Worm (Caenorhabditis elegans) whole organism, late embryonic: ENCODE data around the gene T13C5.6.

Experiments
- C38D4.7 ChIP-seq: fragments of 200-800 bp; sonication (Bioruptor generic); optimal IDR thresholded peaks from 2 replicates; lab custom pipeline; 2018; ENCODE audit warnings: mild to moderate bottlenecking, missing genetic modification characterization, moderate library complexity, missing compliant biosample characterization
- F13H6.1 ChIP-seq: sonication (generic microtip); optimal IDR thresholded peaks from 2 replicates; lab custom pipeline; 2016; ENCODE audit warnings: missing genetic modification characterization, missing compliant biosample characterization
- K02D7.2 ChIP-seq: sonication (generic microtip); optimal IDR thresholded peaks from 2 replicates; lab custom pipeline; 2017; ENCODE audit warnings: mild to moderate bottlenecking, missing genetic modification characterization, missing compliant biosample characterization
- T23F11.4 ChIP-seq: fragments of 200-800 bp; sonication (Bioruptor generic); optimal IDR thresholded peaks from 2 replicates; lab custom pipeline; 2018; ENCODE audit warnings: mild to moderate bottlenecking, missing genetic modification characterization, missing compliant biosample characterization
- ahr-1 ChIP-seq: sonication (generic microtip); optimal IDR thresholded peaks from 2 replicates; lab custom pipeline; 2016; ENCODE audit warnings: missing genetic modification characterization, missing compliant biosample characterization
- ama-1 ChIP-seq: fragments of 150-350 bp; optimal IDR thresholded peaks from 2 replicates; lab custom pipeline; 2014
- ceh-18 ChIP-seq: sonication (generic microtip); optimal IDR thresholded peaks from 2 replicates; lab custom pipeline; 2016; ENCODE audit warnings: missing genetic modification characterization, missing compliant biosample characterization
- ceh-19 ChIP-seq: fragments of 200-800 bp; sonication (Bioruptor generic); optimal IDR thresholded peaks from 2 replicates; lab custom pipeline; 2018; ENCODE audit warnings: mild to moderate bottlenecking, missing genetic modification characterization, missing compliant biosample characterization
- ceh-2 ChIP-seq: sonication (generic microtip); optimal IDR thresholded peaks from 2 replicates; lab custom pipeline; 2016; ENCODE audit warnings: missing genotype, missing genetic modification characterization, missing compliant biosample characterization
- ceh-22 ChIP-seq: sonication (generic microtip); optimal IDR thresholded peaks from 2 replicates; lab custom pipeline; 2017; ENCODE audit warnings: missing biosample characterization, missing genetic modification characterization
- ceh-24 ChIP-seq: sonication (generic microtip); optimal IDR thresholded peaks from 2 replicates; lab custom pipeline; 2016; ENCODE audit warnings: mild to moderate bottlenecking, missing genetic modification characterization, missing compliant biosample characterization
- ceh-31 ChIP-seq: sonication (generic microtip); optimal IDR thresholded peaks from 2 replicates; lab custom pipeline; 2016; ENCODE audit warnings: missing genetic modification characterization, missing compliant biosample characterization
- ceh-34 ChIP-seq: sonication (generic microtip); optimal IDR thresholded peaks from 2 replicates; lab custom pipeline; 2016; ENCODE audit warnings: mild to moderate bottlenecking, missing genetic modification characterization, missing compliant biosample characterization
- ceh-45 ChIP-seq: fragments of 200-800 bp; sonication (Bioruptor generic); IDR thresholded peaks from 2 replicates; pipeline ENCODE4 v1.3.6; 2022; ENCODE audit warnings: missing genetic modification reagents, missing genetic modification characterization, missing compliant biosample characterization
- ceh-48 ChIP-seq: sonication (generic microtip); optimal IDR thresholded peaks from 2 replicates; lab custom pipeline; 2016; ENCODE audit warnings: missing genetic modification characterization, inconsistent platforms, missing compliant biosample characterization
- ceh-6 ChIP-seq: fragments of 200-800 bp; sonication (Bioruptor generic); optimal IDR thresholded peaks from 2 replicates; lab custom pipeline; 2018; ENCODE audit warnings: mild to moderate bottlenecking, missing genetic modification characterization, missing compliant biosample characterization
- che-1 ChIP-seq: sonication (generic microtip); optimal IDR thresholded peaks from 2 replicates; lab custom pipeline; 2016; ENCODE audit warnings: mild to moderate bottlenecking, missing genetic modification characterization, missing compliant biosample characterization
- elt-2 ChIP-seq: sonication (generic microtip); optimal IDR thresholded peaks from 2 replicates; lab custom pipeline; 2016; ENCODE audit warnings: missing genetic modification reagents, missing genetic modification characterization, missing compliant biosample characterization
- elt-4 ChIP-seq: sonication (generic microtip); optimal IDR thresholded peaks from 2 replicates; lab custom pipeline; 2016; ENCODE audit warnings: missing genetic modification characterization, missing compliant biosample characterization
- gmeb-2 ChIP-seq: sonication (generic microtip); optimal IDR thresholded peaks from 2 replicates; lab custom pipeline; 2016; ENCODE audit warnings: missing genetic modification characterization, inconsistent platforms, missing compliant biosample characterization
- hlh-13 ChIP-seq: fragments of 200-800 bp; sonication (Bioruptor generic); optimal IDR thresholded peaks from 2 replicates; lab custom pipeline; 2018; ENCODE audit warnings: mild to moderate bottlenecking, missing genetic modification characterization, missing compliant biosample characterization
- hlh-15 ChIP-seq: sonication (generic microtip); optimal IDR thresholded peaks from 2 replicates; lab custom pipeline; 2016; ENCODE audit warnings: missing genetic modification characterization, missing compliant biosample characterization
- hlh-30 ChIP-seq: sonication (generic microtip); optimal IDR thresholded peaks from 2 replicates; lab custom pipeline; 2017; ENCODE audit warnings: antibody characterized with exemption, missing genetic modification characterization, missing compliant biosample characterization; ENCODE audit not compliant: insufficient read depth
- hlh-6 ChIP-seq: sonication (generic microtip); optimal IDR thresholded peaks from 2 replicates; lab custom pipeline; 2016; ENCODE audit warnings: missing genotype, missing genetic modification characterization, missing compliant biosample characterization
- nfya-1 ChIP-seq: sonication (generic microtip); optimal IDR thresholded peaks from 2 replicates; lab custom pipeline; 2017; ENCODE audit warnings: missing genetic modification characterization, mild to moderate bottlenecking, missing compliant biosample characterization, antibody characterized with exemption, moderate library complexity
- nhr-11 ChIP-seq: fragments of 150-350 bp; optimal IDR thresholded peaks from 2 replicates; lab custom pipeline; 2014; ENCODE audit warnings: missing biosample characterization, missing genetic modification characterization
- nhr-232 ChIP-seq: sonication (generic microtip); optimal IDR thresholded peaks from 2 replicates; lab custom pipeline; 2016; ENCODE audit warnings: missing genetic modification characterization, missing compliant biosample characterization
- npax-4 ChIP-seq: sonication (generic microtip); optimal IDR thresholded peaks from 2 replicates; lab custom pipeline; 2016; ENCODE audit warnings: missing genetic modification characterization, missing compliant biosample characterization
- pag-3 ChIP-seq: sonication (generic microtip); optimal IDR thresholded peaks from 2 replicates; lab custom pipeline; 2016; ENCODE audit warnings: missing compliant biosample characterization, missing genetic modification characterization, borderline replicate concordance
- pha-2 ChIP-seq: sonication (generic microtip); optimal IDR thresholded peaks from 2 replicates; lab custom pipeline; 2017; ENCODE audit warnings: mild to moderate bottlenecking, missing genetic modification characterization, missing compliant biosample characterization
- pha-4 ChIP-seq: fragments of 150-350 bp; optimal IDR thresholded peaks from 2 replicates; lab custom pipeline; 2018; ENCODE audit warnings: missing biosample characterization, missing genetic modification reagents, missing genetic modification characterization
- pros-1 ChIP-seq: fragments of 150-350 bp; optimal IDR thresholded peaks from 2 replicates; lab custom pipeline; 2014; ENCODE audit warnings: missing biosample characterization, missing genetic modification reagents, missing genetic modification characterization
- ref-2 ChIP-seq: sonication (generic microtip); optimal IDR thresholded peaks from 2 replicates; lab custom pipeline; 2016; ENCODE audit warnings: missing genetic modification characterization, missing compliant biosample characterization
- sdc-2 ChIP-seq: sonication (generic microtip); optimal IDR thresholded peaks from 2 replicates; lab custom pipeline; 2016; ENCODE audit warnings: missing genotype, missing genetic modification characterization, missing compliant biosample characterization
- sox-4 ChIP-seq: sonication (generic microtip); optimal IDR thresholded peaks from 2 replicates; lab custom pipeline; 2017; ENCODE audit warnings: mild to moderate bottlenecking, missing genetic modification characterization, inconsistent platforms, missing compliant biosample characterization
- syd-9 ChIP-seq: sonication (generic microtip); optimal IDR thresholded peaks from 2 replicates; lab custom pipeline; 2016; ENCODE audit warnings: mild to moderate bottlenecking, missing genetic modification characterization, moderate library complexity, missing compliant biosample characterization
- tbx-2 ChIP-seq: sonication (generic microtip); optimal IDR thresholded peaks from 2 replicates; lab custom pipeline; 2016; ENCODE audit warnings: missing genetic modification characterization, missing compliant biosample characterization
- tbx-7 ChIP-seq: sonication (generic microtip); optimal IDR thresholded peaks from 2 replicates; lab custom pipeline; 2016; ENCODE audit warnings: missing genotype, missing genetic modification characterization, missing compliant biosample characterization
- ttx-3 ChIP-seq: sonication (generic microtip); optimal IDR thresholded peaks from 2 replicates; lab custom pipeline; 2016; ENCODE audit warnings: missing genetic modification reagents, missing genetic modification characterization, missing compliant biosample characterization
- unc-3 ChIP-seq, 2 experiments: fragments of 200-800 bp in 1 of 2; sonication (Bioruptor generic) in 1 of 2; sonication (generic microtip) in 1 of 2; conservative IDR thresholded peaks in 1 of 2; optimal IDR thresholded peaks in 1 of 2; 2 replicates each; pipeline versions ENCODE4 v1.3.6 to Lab custom; 2016 to 2022; ENCODE audit warnings: missing compliant biosample characterization in 2 of 2, missing genetic modification characterization in 2 of 2, missing genetic modification reagents in 1 of 2
- unc-42 ChIP-seq: sonication (generic microtip); optimal IDR thresholded peaks from 2 replicates; lab custom pipeline; 2016; ENCODE audit warnings: missing genotype, missing genetic modification characterization, missing compliant biosample characterization
- unc-55 ChIP-seq: sonication (generic microtip); optimal IDR thresholded peaks from 2 replicates; lab custom pipeline; 2017; ENCODE audit warnings: missing biosample characterization, missing genetic modification reagents, missing genetic modification characterization
- unc-86 ChIP-seq: sonication (generic microtip); optimal IDR thresholded peaks from 2 replicates; lab custom pipeline; 2016; ENCODE audit warnings: missing genetic modification characterization, missing compliant biosample characterization

T13C5.6 gene

DNA sequence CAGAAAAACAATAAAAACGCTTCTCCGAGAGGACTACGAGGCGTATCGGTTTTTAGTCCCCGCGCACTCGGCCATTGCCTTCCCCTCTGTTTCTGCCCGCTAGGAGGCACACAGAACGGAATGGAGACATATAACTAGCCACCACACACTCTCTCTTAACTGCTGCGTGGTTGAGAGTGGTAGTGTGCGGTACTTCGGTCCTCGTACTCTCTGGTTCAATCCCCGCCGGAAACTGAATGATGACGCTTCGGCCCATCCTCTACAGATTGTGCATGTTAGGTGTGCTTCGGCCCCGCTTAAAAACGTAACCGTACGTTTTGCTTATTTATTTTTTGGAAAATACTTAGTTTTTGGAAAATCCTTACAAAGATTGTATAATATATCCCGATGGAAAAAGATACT, at the start of gene T13C5.6 (continued):
- TF ChIP-seq unc-86 (tag; lab: Kevin White, UChicago): peak; percentile 97
- TF ChIP-seq pha-2 (tag; lab: Kevin White, UChicago): peak; percentile 95
- TF ChIP-seq npax-4 (tag; lab: Kevin White, UChicago): peak; percentile 94
- peak; percentile 96 for TF ChIP-seq pag-3
- peak; percentile 93 for TF ChIP-seq ahr-1 (tag; lab: Kevin White, UChicago)
- peak; percentile 94 for TF ChIP-seq sdc-2
- TF ChIP-seq C38D4.7 (GFP tag; lab: Kevin White, UChicago): peak; percentile 94
- TF ChIP-seq ref-2 (tag; lab: Kevin White, UChicago): peak; percentile 98
- peak; percentile 92 for TF ChIP-seq ceh-45 (GFP tag; lab: Robert Waterston, UW)
- TF ChIP-seq pha-4 (tag; lab: Kevin White, UChicago): no peak
- peak; percentile 97 for TF ChIP-seq unc-42 (tag; lab: Kevin White, UChicago)
- peak; percentile 96 for TF ChIP-seq ceh-24
- peak; percentile 98 for TF ChIP-seq gmeb-2
- peak; percentile 95 for TF ChIP-seq che-1
- TF ChIP-seq hlh-15: peak; percentile 99
- TF ChIP-seq ceh-6 (GFP tag; lab: Kevin White, UChicago): peak; percentile 98
- TF ChIP-seq nhr-11 (tag; lab: Kevin White, UChicago): no peak

DNA sequence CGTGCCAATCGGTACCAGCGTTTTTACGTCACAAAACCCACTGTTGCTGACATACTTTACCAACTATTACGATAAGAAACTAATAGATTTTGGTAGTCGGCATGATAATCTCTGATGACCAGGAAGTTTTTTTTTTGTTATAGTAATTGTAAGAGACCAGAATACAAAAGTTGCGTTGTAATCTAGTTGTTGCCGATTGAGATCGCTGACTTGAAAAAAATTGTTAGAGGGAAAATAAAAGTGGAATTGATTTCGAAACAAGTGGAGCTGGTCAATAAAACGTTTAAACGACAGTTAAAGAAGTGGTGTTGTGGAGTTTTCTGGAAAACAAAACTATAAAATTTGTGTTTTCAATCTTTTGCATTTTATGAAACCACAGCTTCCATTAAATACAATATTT, 49.5 kb upstream of the T13C5.6 start:
- TF ChIP-seq ceh-22 (tag; lab: Kevin White, UChicago): no peak
- TF ChIP-seq ceh-2: no peak
- no peak for TF ChIP-seq unc-42 (tag; lab: Kevin White, UChicago)
- TF ChIP-seq hlh-6 (tag; lab: Kevin White, UChicago): no peak
- no peak for TF ChIP-seq pros-1
- no peak for TF ChIP-seq nfya-1
- TF ChIP-seq pag-3: no peak
- no peak for TF ChIP-seq ama-1 (lab: Kevin White, UChicago)
- no peak for TF ChIP-seq elt-4 (tag; lab: Kevin White, UChicago)
- TF ChIP-seq unc-3 (GFP tag; conservative IDR thresholded peaks at IDR 0.05; lab: Robert Waterston, UW): no peak
- TF ChIP-seq unc-3 (tag; optimal IDR thresholded peaks at IDR 0.05; lab: Kevin White, UChicago): no peak
- no peak for TF ChIP-seq hlh-13 (GFP tag; lab: Kevin White, UChicago)
- no peak for TF ChIP-seq F13H6.1 (tag; lab: Kevin White, UChicago)
- TF ChIP-seq ref-2 (tag; lab: Kevin White, UChicago): no peak
- TF ChIP-seq nhr-11 (tag; lab: Kevin White, UChicago): no peak
- no peak for TF ChIP-seq T23F11.4 (GFP tag; lab: Kevin White, UChicago)
- no peak for TF ChIP-seq ttx-3 (tag; lab: Kevin White, UChicago)
- TF ChIP-seq syd-9: no peak
- no peak for TF ChIP-seq ceh-19 (GFP tag; lab: Kevin White, UChicago)
- no peak for TF ChIP-seq tbx-7 (tag; lab: Kevin White, UChicago)
- TF ChIP-seq, all 69 proteins: peak for 0

DNA sequence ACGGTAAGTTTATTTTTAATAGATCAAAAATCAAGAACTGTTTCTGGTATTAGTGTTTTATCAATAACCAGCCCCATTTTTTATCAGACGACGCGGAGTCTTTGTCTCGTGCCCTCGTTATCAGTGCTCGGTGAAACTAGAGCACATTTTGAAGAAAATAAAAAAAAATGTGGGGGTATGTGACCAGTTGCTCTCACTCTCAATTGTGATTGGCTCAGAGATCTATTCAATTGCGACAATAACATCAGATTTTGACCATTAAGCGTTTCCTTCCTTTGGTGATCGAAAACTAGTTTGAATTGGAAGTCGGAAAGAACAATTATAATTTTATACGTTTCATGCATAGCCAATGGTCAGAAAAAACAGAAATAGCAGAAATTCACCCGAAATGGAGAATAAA, 48.9 kb upstream of the T13C5.6 start:
- TF ChIP-seq nhr-232 (no peak), elt-2 (tag; lab: Kevin White, UChicago) (peak; percentile 58)

DNA sequence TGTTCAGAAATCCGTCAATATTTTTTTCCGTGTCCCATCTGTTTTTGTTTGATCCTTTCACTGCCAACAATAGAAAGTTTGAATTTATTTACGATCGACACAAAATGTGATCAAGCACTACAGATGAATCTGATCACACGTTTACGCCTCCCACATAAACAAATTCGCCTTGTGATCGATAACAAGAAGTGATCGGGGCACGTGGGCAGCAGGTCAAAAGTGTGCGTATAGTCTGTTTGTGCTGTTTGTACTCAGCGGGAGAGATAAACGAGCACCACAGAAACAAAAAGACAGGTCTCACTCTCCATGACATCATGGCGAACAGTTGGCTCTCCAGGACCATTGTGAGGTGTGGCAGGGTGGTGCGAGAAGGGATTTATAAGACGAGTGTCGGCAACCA, 48.1 kb upstream of the T13C5.6 start:
- peak; percentile 17 for TF ChIP-seq sdc-2
- peak; percentile 60 for TF ChIP-seq ceh-18 (tag; lab: Kevin White, UChicago)
- TF ChIP-seq pha-2 (tag; lab: Kevin White, UChicago): no peak
- TF ChIP-seq hlh-15: no peak
- TF ChIP-seq F13H6.1 (tag; lab: Kevin White, UChicago): no peak
- TF ChIP-seq ceh-34: no peak
- no peak for TF ChIP-seq nfya-1
- no peak for TF ChIP-seq K02D7.2 (tag; lab: Kevin White, UChicago)
- peak; percentile 17 for TF ChIP-seq ceh-31 (tag; lab: Kevin White, UChicago)
- peak; percentile 24 for TF ChIP-seq unc-55 (GFP tag; lab: Kevin White, UChicago)
- TF ChIP-seq sox-4 (tag; lab: Kevin White, UChicago): no peak
- peak; percentile 66 for TF ChIP-seq hlh-30
- peak; percentile 41 for TF ChIP-seq ref-2 (tag; lab: Kevin White, UChicago)
- peak; percentile 75 for TF ChIP-seq tbx-2 (tag; lab: Kevin White, UChicago)
- peak; percentile 54 for TF ChIP-seq elt-2 (tag; lab: Kevin White, UChicago)
- no peak for TF ChIP-seq ceh-48 (tag; lab: Kevin White, UChicago)
